Worm (Caenorhabditis elegans) whole organism, midembryonic: ENCODE data around the gene F11A5.5.

Experiments used
- T22C8.4 ChIP-seq: fragments of 200-800 bp; sonication (Bioruptor generic); IDR thresholded peaks from 2 replicates; pipeline ENCODE4 v1.3.6; 2022; ENCODE audit warnings: missing genetic modification characterization, missing compliant biosample characterization
- flt-1 ChIP-seq: fragments of 200-800 bp; sonication (Bioruptor generic); IDR thresholded peaks from 2 replicates; pipeline ENCODE4 v1.3.6; 2022; ENCODE audit warnings: missing genetic modification characterization, missing compliant biosample characterization
- ref-1 ChIP-seq: fragments of 200-800 bp; sonication (Bioruptor generic); conservative IDR thresholded peaks from 2 replicates; pipeline ENCODE4 v1.3.6; 2022; ENCODE audit warnings: missing genetic modification reagents, missing genetic modification characterization, missing compliant biosample characterization

- TF ChIP-seq flt-1 (GFP tag; lab: Robert Waterston, UW) (no peak), ref-1 (GFP tag; lab: Robert Waterston, UW) (no peak), T22C8.4 (GFP tag; lab: Robert Waterston, UW) (no peak)
Observed at ce11 chrV:16171721-16172120, 26.4 kb upstream of the F11A5.5 start, which contains the start of gene K05D4.9.
